Worm (Caenorhabditis elegans): ENCODE results near the gene spe-45.

Gene spe-45

DNA sequence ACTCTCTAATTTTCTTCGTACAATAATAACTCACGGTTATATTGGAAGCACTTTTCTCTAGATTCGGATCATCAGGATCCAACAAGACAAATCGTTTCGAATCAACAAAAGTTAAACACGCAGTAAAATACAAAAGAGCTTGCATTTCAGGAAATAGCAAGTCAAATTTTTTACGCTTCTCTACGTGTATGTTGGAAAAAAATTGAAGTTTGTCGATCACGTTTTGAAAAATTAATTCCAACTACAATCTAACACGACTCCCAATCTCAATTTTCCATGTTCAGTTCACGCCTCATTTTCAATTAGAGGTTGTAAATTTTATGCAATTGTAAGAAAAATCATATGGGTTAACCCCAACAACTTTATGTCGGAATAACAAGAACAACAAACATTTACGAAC is at the start of gene spe-45:
Gene spe-45, minus strand, starts transcription at position 145 of the 400 bp plus-strand sequence.
- no peak for TF ChIP-seq ets-7 (tag; optimal IDR thresholded peaks at IDR 0.05)
- no peak for TF ChIP-seq ceh-36 (tag; optimal IDR thresholded peaks at IDR 0.05)
- TF ChIP-seq tra-4 (tag; optimal IDR thresholded peaks at IDR 0.05): no peak
- TF ChIP-seq sea-1 (GFP tag; conservative IDR thresholded peaks at IDR 0.05): no peak
- TF ChIP-seq scrt-1 (GFP tag; IDR thresholded peaks at IDR 0.05): no peak
- TF ChIP-seq aly-1 (tag; optimal IDR thresholded peaks at IDR 0.05): no peak
- no peak for TF ChIP-seq ceh-13 (GFP tag; optimal IDR thresholded peaks at IDR 0.05)
- no peak for TF ChIP-seq B0310.2 (tag; optimal IDR thresholded peaks at IDR 0.05)
- no peak for TF ChIP-seq pes-1 (GFP tag; IDR thresholded peaks at IDR 0.05)
- TF ChIP-seq flt-1 (GFP tag; IDR thresholded peaks at IDR 0.05): no peak
- TF ChIP-seq hnd-1 (tag; optimal IDR thresholded peaks at IDR 0.05): no peak
- no peak for TF ChIP-seq F13C5.2 (tag; optimal IDR thresholded peaks at IDR 0.05)

DNA sequence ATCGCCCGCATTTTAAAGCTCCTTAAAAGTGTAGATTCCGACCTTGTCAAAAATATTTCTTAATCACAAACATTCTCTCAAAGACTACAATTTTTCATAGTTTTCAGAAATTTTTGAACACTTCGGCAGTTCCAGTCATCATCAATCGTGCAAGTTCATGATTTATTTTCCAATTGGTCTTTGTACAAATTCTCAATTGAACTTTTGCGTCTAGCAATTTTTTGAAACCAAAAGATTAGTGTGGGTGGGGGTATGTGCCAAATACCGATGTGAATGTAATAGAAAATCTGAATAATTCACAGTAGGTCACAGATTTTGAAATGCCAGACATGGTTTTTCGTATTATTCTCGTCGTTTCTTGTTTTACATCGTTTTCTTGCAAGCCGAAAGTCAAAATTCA is 48.5 kb upstream of the spe-45 start, which contains the start of gene clec-185:
Gene clec-185, plus strand, starts transcription at position 301 of the 400 bp plus-strand sequence.
- TF ChIP-seq pes-1 (GFP tag; IDR thresholded peaks at IDR 0.05) (no peak), F13C5.2 (tag; optimal IDR thresholded peaks at IDR 0.05) (no peak), sea-1 (GFP tag; conservative IDR thresholded peaks at IDR 0.05) (no peak), aly-1 (tag; optimal IDR thresholded peaks at IDR 0.05) (no peak), tbx-11 (GFP tag; IDR thresholded peaks at IDR 0.05) (no peak), tra-4 (tag; optimal IDR thresholded peaks at IDR 0.05) (no peak), ets-7 (tag; optimal IDR thresholded peaks at IDR 0.05) (no peak), hmbx-1 (tag; optimal IDR thresholded peaks at IDR 0.05) (no peak), tbx-37 (GFP tag; conservative IDR thresholded peaks at IDR 0.05) (no peak), hnd-1 (tag; optimal IDR thresholded peaks at IDR 0.05) (no peak), ceh-36 (tag; optimal IDR thresholded peaks at IDR 0.05) (no peak), scrt-1 (GFP tag; IDR thresholded peaks at IDR 0.05) (no peak), flt-1 (GFP tag; IDR thresholded peaks at IDR 0.05) (no peak), B0310.2 (tag; optimal IDR thresholded peaks at IDR 0.05) (no peak), ama-1 (optimal IDR thresholded peaks at IDR 0.05) (no peak), ceh-13 (GFP tag; optimal IDR thresholded peaks at IDR 0.05) (no peak), hmg-4 (GFP tag; optimal IDR thresholded peaks at IDR 0.05) (no peak)

DNA sequence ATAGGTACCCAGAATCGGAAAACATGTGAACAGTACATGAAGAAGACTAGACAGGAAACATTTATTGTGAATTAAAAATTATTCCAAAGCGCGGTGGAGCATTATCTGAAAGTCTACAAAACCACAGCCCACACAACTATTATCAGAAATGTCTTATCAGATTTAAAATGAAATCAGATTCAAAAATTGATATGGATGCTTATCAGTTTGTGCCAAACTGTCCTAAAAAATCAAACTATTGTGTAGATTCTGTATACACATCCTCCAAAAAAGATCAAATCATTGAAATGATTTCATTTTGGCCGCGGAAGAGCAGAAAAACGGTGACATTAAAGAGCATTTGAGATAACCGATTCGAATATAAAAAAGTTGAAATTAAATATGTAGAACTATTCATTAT is 45.5 kb upstream of the spe-45 start, which contains the start of gene irg-4:
Gene irg-4, plus strand, starts transcription at position 392 of the 400 bp plus-strand sequence.
- TF ChIP-seq sea-1 (GFP tag; conservative IDR thresholded peaks at IDR 0.05): no peak
- no peak for TF ChIP-seq B0310.2 (tag; optimal IDR thresholded peaks at IDR 0.05)
- TF ChIP-seq tbx-37 (GFP tag; conservative IDR thresholded peaks at IDR 0.05): no peak

DNA sequence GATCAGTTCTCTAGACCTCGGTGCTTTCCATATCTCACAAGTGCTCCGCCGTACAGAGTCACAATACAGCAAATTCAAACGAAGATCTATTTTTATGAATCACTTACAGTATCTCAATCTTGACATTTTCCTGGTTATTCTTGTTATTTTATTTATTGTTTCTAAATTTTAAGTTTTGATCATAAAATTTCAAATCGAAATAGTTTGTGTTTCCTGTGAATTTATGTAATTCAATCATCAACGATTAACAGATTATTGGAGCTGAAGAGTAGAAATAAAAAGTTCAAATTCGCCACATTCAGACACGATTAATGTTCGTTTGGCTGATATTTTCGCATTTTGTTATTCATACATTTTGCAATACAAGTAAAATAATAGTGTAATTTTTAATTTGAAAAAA is 42.4 kb upstream of the spe-45 start, which contains the start of gene clec-184:
Gene clec-184, plus strand, starts transcription at position 301 of the 400 bp plus-strand sequence.
- TF ChIP-seq flt-1 (GFP tag; IDR thresholded peaks at IDR 0.05): no peak
- no peak for TF ChIP-seq ets-7 (tag; optimal IDR thresholded peaks at IDR 0.05)
- TF ChIP-seq F13C5.2 (tag; optimal IDR thresholded peaks at IDR 0.05): no peak
- TF ChIP-seq sea-1 (GFP tag; conservative IDR thresholded peaks at IDR 0.05): no peak
- TF ChIP-seq ama-1 (optimal IDR thresholded peaks at IDR 0.05): no peak
- TF ChIP-seq B0310.2 (tag; optimal IDR thresholded peaks at IDR 0.05): no peak
- TF ChIP-seq tra-4 (tag; optimal IDR thresholded peaks at IDR 0.05): no peak
- no peak for TF ChIP-seq ceh-13 (GFP tag; optimal IDR thresholded peaks at IDR 0.05)
- TF ChIP-seq hmg-4 (GFP tag; optimal IDR thresholded peaks at IDR 0.05): no peak

DNA sequence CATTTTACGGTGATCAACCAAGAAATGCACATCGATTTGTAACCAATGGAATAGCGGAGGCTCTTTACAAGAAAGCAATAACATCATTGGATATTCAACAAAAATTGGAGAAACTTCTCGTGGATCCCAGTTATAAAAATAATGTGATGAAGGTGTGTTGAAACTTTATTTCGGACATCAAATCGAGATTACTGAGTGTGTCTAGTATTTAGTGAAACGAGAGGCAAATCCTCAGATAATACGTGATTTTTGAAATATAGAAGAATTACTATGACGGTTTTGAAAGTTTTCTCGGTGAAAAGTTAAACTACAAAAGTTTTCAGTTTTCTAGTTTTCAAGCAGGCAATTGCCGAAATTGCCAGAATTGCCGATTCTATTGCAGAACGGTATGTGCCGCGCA is 41.9 kb upstream of the spe-45 start:
- TF ChIP-seq flt-1 (GFP tag; IDR thresholded peaks at IDR 0.05): no peak
- TF ChIP-seq tra-4 (tag; optimal IDR thresholded peaks at IDR 0.05): no peak
- TF ChIP-seq tbx-37 (GFP tag; conservative IDR thresholded peaks at IDR 0.05): no peak
- TF ChIP-seq pes-1 (GFP tag; IDR thresholded peaks at IDR 0.05): no peak
- TF ChIP-seq tbx-11 (GFP tag; IDR thresholded peaks at IDR 0.05): no peak
- TF ChIP-seq hmg-4 (GFP tag; optimal IDR thresholded peaks at IDR 0.05): no peak
- no peak for TF ChIP-seq ama-1 (optimal IDR thresholded peaks at IDR 0.05)
- TF ChIP-seq hmbx-1 (tag; optimal IDR thresholded peaks at IDR 0.05): no peak
- TF ChIP-seq F13C5.2 (tag; optimal IDR thresholded peaks at IDR 0.05): no peak
- TF ChIP-seq scrt-1 (GFP tag; IDR thresholded peaks at IDR 0.05): no peak
- TF ChIP-seq ceh-36 (tag; optimal IDR thresholded peaks at IDR 0.05): no peak
- TF ChIP-seq aly-1 (tag; optimal IDR thresholded peaks at IDR 0.05): no peak
- TF ChIP-seq sea-1 (GFP tag; conservative IDR thresholded peaks at IDR 0.05): no peak

DNA sequence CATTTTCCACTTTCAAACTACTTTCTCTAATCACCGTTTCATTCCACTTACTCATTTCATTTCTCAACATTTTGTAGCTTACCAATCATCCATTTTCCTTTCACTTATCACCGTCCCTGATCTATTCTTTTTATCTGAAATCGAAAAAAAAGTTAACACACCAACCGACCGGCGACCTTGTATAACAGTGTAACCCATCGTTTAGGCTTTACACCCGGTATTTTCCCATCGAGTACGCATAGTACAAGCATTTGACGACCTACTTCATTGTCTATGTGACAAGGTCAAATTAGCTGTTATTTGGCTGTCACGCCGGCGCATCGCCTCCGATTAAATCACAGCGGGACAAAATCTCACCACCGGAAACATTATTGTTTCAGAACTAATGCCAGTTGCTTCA is 39.6 kb upstream of the spe-45 start:
- no peak for TF ChIP-seq B0310.2 (tag; optimal IDR thresholded peaks at IDR 0.05)
- no peak for TF ChIP-seq hnd-1 (tag; optimal IDR thresholded peaks at IDR 0.05)
- no peak for TF ChIP-seq hmbx-1 (tag; optimal IDR thresholded peaks at IDR 0.05)
- TF ChIP-seq aly-1 (tag; optimal IDR thresholded peaks at IDR 0.05): no peak
- TF ChIP-seq ceh-36 (tag; optimal IDR thresholded peaks at IDR 0.05): no peak
- no peak for TF ChIP-seq tbx-11 (GFP tag; IDR thresholded peaks at IDR 0.05)
- TF ChIP-seq sea-1 (GFP tag; conservative IDR thresholded peaks at IDR 0.05): no peak
- no peak for TF ChIP-seq tra-4 (tag; optimal IDR thresholded peaks at IDR 0.05)
- TF ChIP-seq ceh-13 (GFP tag; optimal IDR thresholded peaks at IDR 0.05): no peak
- TF ChIP-seq hmg-4 (GFP tag; optimal IDR thresholded peaks at IDR 0.05): no peak

DNA sequence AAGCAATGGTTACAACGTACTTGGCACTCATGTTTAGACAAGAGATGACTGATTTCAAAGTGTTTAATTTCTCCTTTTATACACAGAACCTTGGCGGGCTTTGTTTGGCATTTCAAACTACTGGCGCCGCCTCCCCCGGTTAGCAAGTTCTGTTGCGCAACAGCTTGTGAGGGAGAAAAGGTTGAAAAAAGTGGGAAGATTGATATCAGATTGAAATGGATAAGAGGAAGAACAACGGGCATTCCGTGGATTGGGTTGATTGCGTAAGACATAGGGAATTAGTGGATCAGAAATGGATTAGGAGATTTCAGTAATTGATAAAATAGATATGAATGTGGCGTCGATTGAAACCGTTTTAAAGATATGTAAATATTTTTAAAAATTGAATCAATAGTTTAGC is 38.6 kb upstream of the spe-45 start, which contains the start of gene col-130:
Gene col-130, minus strand, starts transcription at position 50 of the 400 bp plus-strand sequence.
- TF ChIP-seq pes-1 (GFP tag; IDR thresholded peaks at IDR 0.05) (no peak), tra-4 (tag; optimal IDR thresholded peaks at IDR 0.05) (no peak), hmg-4 (GFP tag; optimal IDR thresholded peaks at IDR 0.05) (no peak), ets-7 (tag; optimal IDR thresholded peaks at IDR 0.05) (no peak), B0310.2 (tag; optimal IDR thresholded peaks at IDR 0.05) (no peak), ceh-36 (tag; optimal IDR thresholded peaks at IDR 0.05) (no peak)

DNA sequence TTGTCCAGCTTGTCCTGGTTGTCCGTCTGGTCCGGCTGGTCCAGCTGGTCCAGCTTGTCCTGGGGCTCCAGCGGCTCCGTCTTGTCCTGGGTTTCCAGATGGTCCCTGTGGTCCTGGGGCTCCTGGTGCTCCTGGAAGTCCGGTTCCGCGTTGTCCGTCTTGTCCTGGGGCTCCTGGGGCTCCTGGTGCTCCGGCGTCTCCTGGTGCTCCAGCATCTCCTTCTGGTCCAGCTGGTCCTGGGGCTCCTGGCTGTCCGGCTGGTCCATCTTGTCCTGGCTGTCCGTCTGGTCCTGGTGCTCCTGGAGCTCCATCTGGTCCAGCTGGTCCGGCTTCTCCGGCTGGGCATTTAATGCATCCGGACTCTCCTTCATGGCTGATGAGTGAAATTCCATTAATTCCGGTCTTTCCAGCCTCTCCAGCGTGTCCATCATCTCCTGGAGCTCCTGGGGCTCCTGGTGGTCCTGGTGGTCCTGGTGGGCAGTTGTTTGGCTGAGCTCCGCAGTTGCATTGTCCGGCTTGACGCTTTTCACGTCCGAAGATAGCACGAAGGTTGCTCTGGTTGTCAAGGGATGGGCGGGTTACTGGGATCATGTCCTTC is 37.9 kb upstream of the spe-45 start:
- TF ChIP-seq tbx-11 (GFP tag; IDR thresholded peaks at IDR 0.05) (no peak), tra-4 (tag; optimal IDR thresholded peaks at IDR 0.05) (no peak), sea-1 (GFP tag; conservative IDR thresholded peaks at IDR 0.05) (no peak), hmbx-1 (tag; optimal IDR thresholded peaks at IDR 0.05) (no peak), ets-7 (tag; optimal IDR thresholded peaks at IDR 0.05) (no peak)
